Fruit fly (Drosophila melanogaster) S2 (cell line): ENCODE data around the gene kumpel.

ENCODE experiments used
- CG8478 ChIP-seq: fragments of >200 bp; optimal IDR thresholded peaks from 2 replicates; lab custom pipeline; 2018
- CTCF ChIP-seq, 2 experiments: fragments of >200 bp; optimal IDR thresholded peaks; 2 replicates each; lab custom pipeline; 2018

DNA sequence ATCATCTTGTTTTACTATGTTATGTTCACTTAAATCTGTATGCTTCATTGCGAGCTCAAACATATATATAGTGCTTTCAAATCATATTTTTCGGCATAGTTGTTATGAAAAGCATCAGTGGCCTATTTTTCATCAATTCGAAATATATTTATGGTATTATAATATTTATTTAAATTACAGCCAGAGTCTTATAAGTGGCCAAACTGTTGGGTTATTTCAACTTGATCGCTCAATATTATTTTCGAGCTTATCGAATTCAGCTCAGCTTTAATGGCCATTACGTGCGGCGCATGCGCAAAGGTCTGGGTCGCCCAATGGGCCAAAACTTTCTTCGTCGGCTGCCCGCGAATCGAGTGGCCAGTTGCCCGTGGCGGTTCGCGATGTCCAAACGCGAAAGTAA is 9.6 kb upstream of the kumpel start, which contains the start of gene Mco3:
- no peak for TF ChIP-seq CTCF (optimal IDR thresholded peaks at IDR 0.05; lab: Kevin White, UChicago)
- no peak for TF ChIP-seq CG8478 (lab: Kevin White, UChicago)
